Worm (Caenorhabditis elegans): ENCODE measurements around the gene hsp-60.

DNA sequence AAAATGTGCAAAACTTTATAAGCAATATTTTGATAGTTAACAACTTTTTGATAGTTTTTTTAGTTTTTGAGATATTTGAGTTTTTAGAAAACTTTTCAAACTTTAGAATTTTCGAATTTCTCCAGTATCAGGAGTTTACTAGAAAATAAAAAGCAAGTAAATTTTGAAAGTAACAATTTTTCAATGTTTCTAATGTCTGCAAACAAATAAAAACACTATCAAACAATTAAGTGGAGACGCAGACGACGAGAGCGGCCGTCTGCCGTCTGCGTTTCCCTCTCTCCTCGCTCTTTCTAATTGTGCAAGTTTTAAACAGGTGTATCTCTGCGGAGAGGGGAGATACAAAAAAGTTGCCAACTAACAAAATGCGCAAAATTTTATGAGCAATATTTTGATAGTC lies 33.4 kb downstream of the hsp-60 start:
- no peak for TF ChIP-seq mml-1 (tag; optimal IDR thresholded peaks at IDR 0.05)
- TF ChIP-seq nhr-28 (tag; optimal IDR thresholded peaks at IDR 0.05): no peak
- no peak for TF ChIP-seq hmg-11 (tag; optimal IDR thresholded peaks at IDR 0.05)
- no peak for TF ChIP-seq unc-62 (GFP tag; optimal IDR thresholded peaks at IDR 0.05)
- no peak for TF ChIP-seq pha-4 (tag; optimal IDR thresholded peaks at IDR 0.05)
- TF ChIP-seq skn-1 (tag; optimal IDR thresholded peaks at IDR 0.05): no peak
- no peak for TF ChIP-seq sea-2 (GFP tag; optimal IDR thresholded peaks at IDR 0.05)
- no peak for TF ChIP-seq ama-1 (optimal IDR thresholded peaks at IDR 0.05)
- TF ChIP-seq ceh-28 (tag; optimal IDR thresholded peaks at IDR 0.05): no peak
- no peak for TF ChIP-seq elt-2 (tag; optimal IDR thresholded peaks at IDR 0.05)

Measured in whole organism, L3 larva.